Worm (Caenorhabditis elegans): ENCODE data around the gene ZK1320.7.

DNA sequence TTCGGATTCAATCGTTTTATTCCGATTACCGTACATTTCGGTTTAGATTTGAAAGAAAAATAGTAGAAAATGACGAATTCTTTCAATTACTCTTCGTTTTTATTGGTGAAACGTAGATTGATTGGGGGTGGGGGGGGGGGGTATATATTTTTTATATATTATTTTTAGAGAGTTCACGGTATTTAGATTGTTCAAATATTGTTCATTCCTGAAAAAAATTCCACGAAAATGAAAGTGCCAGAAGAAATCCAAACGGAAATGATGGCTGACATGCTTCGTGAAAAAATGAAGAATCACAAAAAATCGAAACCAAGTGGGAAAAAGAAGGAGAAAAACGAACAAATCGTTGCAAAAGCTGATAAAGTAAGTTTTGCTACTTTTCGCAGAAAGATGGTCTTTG is 29.0 kb downstream of the ZK1320.7 start, which contains the start of the genes Y53C12A.8 and Y53C12A.7:
- TF ChIP-seq lin-29 (GFP tag; IDR thresholded peaks at IDR 0.05) (no peak), unc-39 (tag; optimal IDR thresholded peaks at IDR 0.05) (no peak), ceh-62 (tag; optimal IDR thresholded peaks at IDR 0.05) (no peak), tra-1 (GFP tag; IDR thresholded peaks at IDR 0.05) (no peak), lin-13 (GFP tag; optimal IDR thresholded peaks at IDR 0.05) (no peak), dpl-1 (GFP tag; optimal IDR thresholded peaks at IDR 0.05) (no peak), egl-27 (tag; optimal IDR thresholded peaks at IDR 0.05) (no peak), nhr-28 (tag; optimal IDR thresholded peaks at IDR 0.05) (no peak), unc-130 (GFP tag; optimal IDR thresholded peaks at IDR 0.05) (no peak), ama-1 (optimal IDR thresholded peaks at IDR 0.05) (no peak), nhr-76 (tag; optimal IDR thresholded peaks at IDR 0.05) (no peak), fkh-10 (GFP tag; optimal IDR thresholded peaks at IDR 0.05) (no peak), ZK546.5 (tag; optimal IDR thresholded peaks at IDR 0.05) (no peak), lin-1 (GFP tag; IDR thresholded peaks at IDR 0.05) (no peak)

Measured in whole organism, L4 larva.